Fruit fly (Drosophila melanogaster): ENCODE data around the gene CG17364.

The CG17364 gene

DNA sequence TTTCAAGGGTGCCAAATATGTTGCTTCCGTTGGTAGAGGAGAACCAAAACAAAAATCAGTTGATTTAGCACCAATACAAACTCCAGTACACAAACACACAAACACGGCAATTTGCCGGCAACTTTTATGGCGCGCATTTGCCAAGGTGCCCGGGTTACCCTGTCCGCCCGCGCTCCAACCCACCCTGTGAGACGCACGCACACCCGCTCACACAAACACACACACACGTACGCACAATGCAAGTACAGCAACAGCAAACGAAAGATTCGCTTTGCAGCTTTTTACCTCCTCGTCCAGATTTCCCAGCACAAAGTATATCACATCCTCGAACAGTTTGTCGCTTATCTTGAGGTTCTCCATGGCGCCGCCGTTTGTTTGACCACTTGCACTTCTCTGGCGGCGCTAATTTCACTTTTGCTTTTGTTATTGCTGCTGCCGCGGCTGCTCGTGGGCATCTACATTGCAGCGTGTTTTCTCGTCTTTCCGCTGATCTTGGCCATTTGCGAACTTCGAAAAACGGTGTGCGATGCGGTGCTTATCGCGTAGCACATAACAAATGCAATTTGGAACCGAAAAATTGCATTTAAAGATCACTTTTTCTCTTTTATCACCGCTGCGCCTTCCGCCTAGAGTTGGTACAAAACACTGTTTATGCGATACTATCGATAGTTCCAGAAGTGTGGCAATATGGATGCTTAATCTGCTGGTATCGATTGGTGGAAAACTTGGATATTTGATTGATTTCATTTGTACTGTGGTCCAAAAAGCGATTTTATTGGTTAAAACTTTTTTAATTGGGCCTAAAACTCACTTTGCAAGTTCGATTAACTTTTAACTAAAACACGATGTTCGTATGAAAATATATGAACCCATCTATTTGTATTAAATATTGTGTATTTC lies 35.5 kb upstream of the CG17364 start, which contains the start of gene Ptip:
Gene Ptip, minus strand, starts transcription at position 637 of the 900 bp plus-strand sequence.
- TF ChIP-seq CG8301 (tag; optimal IDR thresholded peaks at IDR 0.05) (no peak), CG10348 (GFP tag; IDR thresholded peaks at IDR 0.05) (no peak), fd96Ca (GFP tag; IDR thresholded peaks at IDR 0.05) (no peak; the same call in 2 of the 3 replicates), Pif1A (GFP tag; optimal IDR thresholded peaks at IDR 0.05) (no peak), CG8159 (tag; optimal IDR thresholded peaks at IDR 0.05) (no peak), Ets98B (GFP tag; IDR thresholded peaks at IDR 0.05) (0 out of 2 replicates have a peak, but pooled peaks have one; percentile 64), CG14655 (GFP tag; optimal IDR thresholded peaks at IDR 0.05) (no peak), CG13204 (GFP tag; optimal IDR thresholded peaks at IDR 0.05) (no peak), CG4496 (GFP tag; IDR thresholded peaks at IDR 0.05) (peak; percentile 77), CG34367 (tag; optimal IDR thresholded peaks at IDR 0.05) (no peak), rn (GFP tag; IDR thresholded peaks at IDR 0.05) (no peak), Snoo (tag; optimal IDR thresholded peaks at IDR 0.05) (no peak), CG15710 (tag; optimal IDR thresholded peaks at IDR 0.05) (no peak), CG12605 (GFP tag; IDR thresholded peaks at IDR 0.05) (peak; percentile 66), CG17806 (tag; optimal IDR thresholded peaks at IDR 0.05) (no peak), gl (tag; optimal IDR thresholded peaks at IDR 0.05) (peak; percentile 40), D1 (tag; optimal IDR thresholded peaks at IDR 0.05) (no peak), CG32121 (GFP tag; IDR thresholded peaks at IDR 0.05) (peak; percentile 49; the same call in 1 of the 2 replicates), Pif1B (GFP tag; optimal IDR thresholded peaks at IDR 0.05) (no peak), CG9948 (tag; optimal IDR thresholded peaks at IDR 0.05) (no peak), EcR (GFP tag; optimal IDR thresholded peaks at IDR 0.05) (no peak)

DNA sequence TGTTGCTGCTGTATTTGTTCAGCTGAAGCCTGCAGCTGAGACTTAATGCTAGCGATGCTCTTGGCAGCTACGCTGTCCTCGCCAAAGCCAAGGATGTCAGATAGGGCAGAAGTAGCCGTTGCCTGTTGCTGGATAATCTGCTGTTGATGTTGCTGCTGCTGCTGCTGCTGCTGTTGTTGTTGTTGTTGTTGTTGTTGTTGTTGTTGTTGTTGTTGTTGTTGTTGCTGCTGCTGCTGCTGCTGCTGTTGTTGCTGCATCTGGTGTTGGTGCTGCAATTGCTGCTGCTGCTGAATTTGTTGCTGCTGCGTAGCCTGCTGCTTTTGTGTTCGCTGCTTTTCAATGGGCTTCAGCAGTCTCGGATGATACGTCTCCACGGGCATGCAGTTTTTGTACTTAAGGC lies 34.3 kb upstream of the CG17364 start:
- TF ChIP-seq CG14655 (GFP tag; optimal IDR thresholded peaks at IDR 0.05) (no peak), D1 (tag; optimal IDR thresholded peaks at IDR 0.05) (no peak), gl (tag; optimal IDR thresholded peaks at IDR 0.05) (no peak), CG4496 (GFP tag; IDR thresholded peaks at IDR 0.05) (no peak), CG9948 (tag; optimal IDR thresholded peaks at IDR 0.05) (no peak), CG13204 (GFP tag; optimal IDR thresholded peaks at IDR 0.05) (no peak), EcR (GFP tag; optimal IDR thresholded peaks at IDR 0.05) (no peak), fd96Ca (GFP tag; IDR thresholded peaks at IDR 0.05) (no peak), rn (GFP tag; IDR thresholded peaks at IDR 0.05) (no peak)

DNA sequence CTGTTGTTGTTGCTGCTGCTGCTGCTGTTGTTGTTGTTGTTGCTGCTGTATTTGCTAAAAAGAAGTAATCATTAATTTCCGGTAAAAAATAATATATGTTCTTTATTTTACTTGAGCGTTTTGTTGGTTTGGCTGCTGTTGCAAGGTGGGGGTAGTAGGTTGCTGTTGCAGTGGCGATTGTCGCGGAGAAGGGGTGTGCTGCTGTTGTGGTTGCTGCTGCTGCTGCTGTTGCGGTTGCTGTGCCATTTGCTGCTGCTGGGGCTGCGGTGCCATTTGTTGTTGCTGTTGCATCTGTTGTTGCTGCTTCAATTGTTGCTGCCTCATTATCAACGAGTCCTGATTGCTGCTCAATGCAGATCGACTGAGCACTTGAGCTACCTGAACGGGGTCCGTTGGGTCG lies 32.5 kb upstream of the CG17364 start:
- no peak for TF ChIP-seq CG8301 (tag; optimal IDR thresholded peaks at IDR 0.05)
- no peak for TF ChIP-seq CG14655 (GFP tag; optimal IDR thresholded peaks at IDR 0.05)
- no peak for TF ChIP-seq EcR (GFP tag; optimal IDR thresholded peaks at IDR 0.05)
- TF ChIP-seq CG9948 (tag; optimal IDR thresholded peaks at IDR 0.05), result no peak
- TF ChIP-seq CG13204 (GFP tag; optimal IDR thresholded peaks at IDR 0.05), result no peak
- TF ChIP-seq CG10348 (GFP tag; IDR thresholded peaks at IDR 0.05), result no peak
- no peak for TF ChIP-seq Ets98B (GFP tag; IDR thresholded peaks at IDR 0.05)
- no peak for TF ChIP-seq CG34367 (tag; optimal IDR thresholded peaks at IDR 0.05)
- no peak for TF ChIP-seq CG17806 (tag; optimal IDR thresholded peaks at IDR 0.05)
- TF ChIP-seq gl (tag; optimal IDR thresholded peaks at IDR 0.05), result no peak
- no peak for TF ChIP-seq rn (GFP tag; IDR thresholded peaks at IDR 0.05)
- no peak for TF ChIP-seq Pif1B (GFP tag; optimal IDR thresholded peaks at IDR 0.05)
- no peak for TF ChIP-seq D1 (tag; optimal IDR thresholded peaks at IDR 0.05)
- TF ChIP-seq CG32121 (GFP tag; IDR thresholded peaks at IDR 0.05), result no peak
- no peak for TF ChIP-seq CG8159 (tag; optimal IDR thresholded peaks at IDR 0.05)
- no peak for TF ChIP-seq CG15710 (tag; optimal IDR thresholded peaks at IDR 0.05)
- TF ChIP-seq fd96Ca (GFP tag; IDR thresholded peaks at IDR 0.05), result no peak
- no peak for TF ChIP-seq CG12605 (GFP tag; IDR thresholded peaks at IDR 0.05)
- no peak for TF ChIP-seq Pif1A (GFP tag; optimal IDR thresholded peaks at IDR 0.05)

DNA sequence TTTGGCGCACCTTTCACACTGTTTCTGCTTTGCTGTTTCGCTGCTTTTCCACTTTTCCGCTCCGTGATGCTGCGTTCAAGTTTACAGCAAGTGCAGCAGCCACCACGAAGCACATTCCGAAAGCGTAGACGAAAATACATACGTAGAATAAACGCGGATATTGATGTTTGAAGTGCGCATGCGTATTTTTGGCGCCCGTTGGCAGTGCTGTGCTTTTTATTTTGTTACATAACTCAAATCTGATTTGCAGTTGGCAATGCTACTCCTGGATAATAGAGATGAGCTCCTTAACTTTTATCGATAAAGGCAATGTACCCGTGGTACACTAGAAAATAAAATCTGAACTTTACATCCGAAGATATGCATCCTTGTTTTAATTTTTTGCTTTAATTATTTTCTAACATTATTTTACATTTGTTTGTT lies 13.5 kb upstream of the CG17364 start:
- TF ChIP-seq CG4496 (GFP tag; IDR thresholded peaks at IDR 0.05) (no peak; the same call in 2 of the 3 replicates), Ets98B (GFP tag; IDR thresholded peaks at IDR 0.05) (peak; percentile 15), CG12605 (GFP tag; IDR thresholded peaks at IDR 0.05) (0 out of 2 replicates have a peak, but pooled peaks have one; percentile 8)

DNA sequence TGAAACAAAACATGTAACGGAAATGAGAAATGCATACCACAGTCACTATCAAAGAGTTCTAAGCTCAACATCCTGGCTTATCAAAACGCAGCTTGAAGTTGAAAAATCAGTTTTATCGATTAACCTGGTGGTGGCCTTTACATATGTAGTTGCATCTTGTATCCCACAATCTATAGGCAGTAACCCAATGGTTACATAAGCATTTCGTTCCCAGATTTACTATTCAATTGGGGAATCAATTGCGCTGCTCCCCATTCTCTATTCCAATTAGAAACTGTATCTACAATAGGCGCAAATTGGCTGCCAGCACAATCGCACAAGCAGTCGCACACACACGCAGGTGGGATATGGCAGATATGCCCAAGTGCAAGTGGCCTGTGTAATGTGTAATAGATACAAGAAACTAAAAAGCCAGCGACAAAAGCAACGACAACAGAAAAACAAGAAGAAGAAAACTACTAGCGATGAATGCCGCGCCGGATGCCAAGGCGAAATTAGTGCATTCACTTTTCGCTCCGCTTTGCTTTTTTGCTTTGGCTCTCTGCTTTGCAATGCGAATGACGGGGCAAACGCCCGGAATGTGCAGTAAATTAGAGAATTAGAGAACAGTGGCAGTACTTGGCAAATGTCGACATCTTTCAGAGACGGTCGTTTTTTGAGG lies 12.6 kb upstream of the CG17364 start:
- TF ChIP-seq CG34367 (tag; optimal IDR thresholded peaks at IDR 0.05) (no peak), CG4496 (GFP tag; IDR thresholded peaks at IDR 0.05) (peak; percentile 19; the same call in 1 of the 3 replicates), CG8301 (tag; optimal IDR thresholded peaks at IDR 0.05) (no peak), CG15710 (tag; optimal IDR thresholded peaks at IDR 0.05) (no peak), Pif1B (GFP tag; optimal IDR thresholded peaks at IDR 0.05) (no peak), CG12605 (GFP tag; IDR thresholded peaks at IDR 0.05) (no peak; the same call in 1 of the 2 replicates)

DNA sequence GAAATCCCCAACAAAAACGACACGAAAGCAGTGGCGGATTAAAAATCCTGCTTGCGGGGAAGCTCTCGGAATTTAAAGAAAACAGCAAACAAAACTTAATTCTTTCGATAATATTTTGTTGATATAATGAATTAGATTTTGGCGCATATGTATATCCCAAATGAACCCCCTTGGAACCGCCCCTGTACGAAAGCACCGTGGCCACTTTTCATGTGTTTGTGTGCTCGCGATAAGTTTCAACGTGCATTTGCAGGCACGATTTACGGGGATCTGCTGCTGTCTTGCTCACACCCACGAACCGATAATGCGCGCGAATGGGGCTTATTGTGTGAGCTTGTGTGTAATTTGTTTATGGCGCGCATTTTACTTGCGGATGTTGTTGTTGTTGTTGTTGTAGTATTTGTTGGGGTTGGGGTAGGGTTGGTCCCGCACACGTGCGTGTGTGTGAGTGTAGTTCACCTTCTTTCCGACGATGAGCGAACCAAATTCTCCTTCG lies 11.8 kb upstream of the CG17364 start:
- TF ChIP-seq CG4496 (GFP tag; IDR thresholded peaks at IDR 0.05) (peak; percentile 99), rn (GFP tag; IDR thresholded peaks at IDR 0.05) (peak; percentile 97), fd96Ca (GFP tag; IDR thresholded peaks at IDR 0.05) (peak; percentile 100), CG9948 (tag; optimal IDR thresholded peaks at IDR 0.05) (peak; percentile 97), CG8301 (tag; optimal IDR thresholded peaks at IDR 0.05) (peak; percentile 98), CG15710 (tag; optimal IDR thresholded peaks at IDR 0.05) (peak; percentile 97), CG32121 (GFP tag; IDR thresholded peaks at IDR 0.05) (peak; percentile 98), CG17806 (tag; optimal IDR thresholded peaks at IDR 0.05) (peak; percentile 97), Ets98B (GFP tag; IDR thresholded peaks at IDR 0.05) (peak; percentile 99), Pif1A (GFP tag; optimal IDR thresholded peaks at IDR 0.05) (peak; percentile 98), CG12605 (GFP tag; IDR thresholded peaks at IDR 0.05) (peak; percentile 96), CG13204 (GFP tag; optimal IDR thresholded peaks at IDR 0.05) (peak; percentile 93), Snoo (tag; optimal IDR thresholded peaks at IDR 0.05) (peak; percentile 96), CG34367 (tag; optimal IDR thresholded peaks at IDR 0.05) (peak; percentile 96), Pif1B (GFP tag; optimal IDR thresholded peaks at IDR 0.05) (peak; percentile 98), gl (tag; optimal IDR thresholded peaks at IDR 0.05) (peak; percentile 94), EcR (GFP tag; optimal IDR thresholded peaks at IDR 0.05) (peak; percentile 48), CG8159 (tag; optimal IDR thresholded peaks at IDR 0.05) (peak; percentile 97), CG14655 (GFP tag; optimal IDR thresholded peaks at IDR 0.05) (peak; percentile 98), D1 (tag; optimal IDR thresholded peaks at IDR 0.05) (no peak), CG10348 (GFP tag; IDR thresholded peaks at IDR 0.05) (peak; percentile 98)
